Worm (Caenorhabditis elegans) whole organism, L2 larva: ENCODE data around the gene clec-60.
"Not testable (repeated sequence)": the region's sequence is repeated elsewhere in the genome, so short reads cannot be mapped to it uniquely, and the experiment has no call there.

Experiments
- C34F6.9 ChIP-seq: fragments of 150-350 bp; optimal IDR thresholded peaks from 2 replicates; lab custom pipeline; 2014; ENCODE audit warnings: missing biosample characterization, missing genetic modification characterization
- F13H6.1 ChIP-seq: sonication (generic microtip); optimal IDR thresholded peaks from 2 replicates; lab custom pipeline; 2016; ENCODE audit warnings: missing genetic modification characterization, missing compliant biosample characterization
- Y55F3AM.14 ChIP-seq: fragments of 200-800 bp; sonication (Bioruptor generic); optimal IDR thresholded peaks from 2 replicates; lab custom pipeline; 2018; ENCODE audit warnings: mild to moderate bottlenecking, missing genetic modification characterization, missing compliant biosample characterization
- ZK546.5 ChIP-seq: sonication (generic microtip); optimal IDR thresholded peaks from 2 replicates; lab custom pipeline; 2017; ENCODE audit warnings: missing biosample characterization, missing genetic modification characterization
- alr-1 ChIP-seq: fragments of 150-350 bp; optimal IDR thresholded peaks from 2 replicates; lab custom pipeline; 2014; ENCODE audit warnings: missing biosample characterization, missing genetic modification characterization
- ama-1 ChIP-seq: fragments of 150-350 bp; optimal IDR thresholded peaks from 2 replicates; lab custom pipeline; 2018; ENCODE audit warnings: inconsistent platforms
- blmp-1 ChIP-seq: sonication (generic microtip); optimal IDR thresholded peaks from 2 replicates; lab custom pipeline; 2017; ENCODE audit warnings: missing genetic modification characterization, mild to moderate bottlenecking, missing compliant biosample characterization, antibody characterized with exemption, moderate library complexity; ENCODE audit not compliant: insufficient read depth
- ceh-16 ChIP-seq: fragments of 150-350 bp; optimal IDR thresholded peaks from 2 replicates; lab custom pipeline; 2014; ENCODE audit warnings: missing biosample characterization, missing genetic modification characterization
- crh-2 ChIP-seq: sonication (generic microtip); optimal IDR thresholded peaks from 2 replicates; lab custom pipeline; 2017; ENCODE audit warnings: missing biosample characterization, missing genetic modification characterization
- dmd-4 ChIP-seq: sonication (generic microtip); optimal IDR thresholded peaks from 2 replicates; lab custom pipeline; 2017; ENCODE audit warnings: missing biosample characterization, missing genetic modification characterization
- egl-27 ChIP-seq: sonication (generic microtip); optimal IDR thresholded peaks from 3 replicates; lab custom pipeline; 2017; ENCODE audit warnings: missing biosample characterization, missing genetic modification reagents, missing genetic modification characterization
- elt-3 ChIP-seq: sonication (generic microtip); optimal IDR thresholded peaks from 2 replicates; lab custom pipeline; 2017; ENCODE audit warnings: missing biosample characterization, missing genetic modification characterization
- fos-1 ChIP-seq: fragments of 150-350 bp; optimal IDR thresholded peaks from 2 replicates; lab custom pipeline; 2014; ENCODE audit warnings: missing biosample characterization, missing genetic modification characterization
- gmeb-1 ChIP-seq: fragments of 150-350 bp; optimal IDR thresholded peaks from 2 replicates; lab custom pipeline; 2014; ENCODE audit warnings: missing biosample characterization, missing genetic modification characterization
- lin-11 ChIP-seq: fragments of 150-350 bp; sonication (generic microtip); optimal IDR thresholded peaks from 2 replicates; lab custom pipeline; 2014; ENCODE audit warnings: missing biosample characterization, missing genetic modification characterization, inconsistent platforms, mixed read lengths
- lin-13 ChIP-seq: fragments of 150-350 bp; optimal IDR thresholded peaks from 2 replicates; lab custom pipeline; 2014; ENCODE audit warnings: missing biosample characterization, missing genetic modification reagents, missing genetic modification characterization
- lin-39 ChIP-seq: fragments of 150-350 bp; optimal IDR thresholded peaks from 2 replicates; lab custom pipeline; 2014; ENCODE audit warnings: missing biosample characterization, missing genetic modification reagents, missing genetic modification characterization
- lsy-2 ChIP-seq, 2 experiments: fragments of 150-350 bp in 1 of 2; sonication (generic microtip) in 1 of 2; optimal IDR thresholded peaks; 2 replicates each; lab custom pipeline; 2014 to 2017; ENCODE audit warnings: missing biosample characterization in 2 of 2, missing genetic modification characterization in 2 of 2
- mdl-1 ChIP-seq, 2 experiments: fragments of 150-350 bp in 1 of 2; sonication (generic microtip) in 1 of 2; optimal IDR thresholded peaks; 2 replicates each; lab custom pipeline; 2017; ENCODE audit warnings: missing biosample characterization in 2 of 2, missing genetic modification characterization in 2 of 2
- nhr-11 ChIP-seq: fragments of 150-350 bp; optimal IDR thresholded peaks from 2 replicates; lab custom pipeline; 2014; ENCODE audit warnings: missing biosample characterization, missing genetic modification characterization
- nhr-12 ChIP-seq: fragments of 150-350 bp; optimal IDR thresholded peaks from 2 replicates; lab custom pipeline; 2014; ENCODE audit warnings: missing biosample characterization, missing genetic modification characterization
- nhr-129 ChIP-seq: fragments of 150-350 bp; optimal IDR thresholded peaks from 2 replicates; lab custom pipeline; 2014; ENCODE audit warnings: missing biosample characterization, missing genetic modification characterization
- nhr-21 ChIP-seq: fragments of 150-350 bp; optimal IDR thresholded peaks from 2 replicates; lab custom pipeline; 2014; ENCODE audit warnings: missing biosample characterization, missing genetic modification characterization
- nhr-23 ChIP-seq: fragments of 150-350 bp; optimal IDR thresholded peaks from 2 replicates; lab custom pipeline; 2014; ENCODE audit warnings: missing biosample characterization, missing genetic modification reagents, missing genetic modification characterization
- nhr-25 ChIP-seq: fragments of 150-350 bp; sonication (generic microtip); optimal IDR thresholded peaks from 3 replicates; lab custom pipeline; 2014; ENCODE audit warnings: missing biosample characterization, missing genetic modification characterization
- nhr-6 ChIP-seq: fragments of 150-350 bp; optimal IDR thresholded peaks from 2 replicates; lab custom pipeline; 2014; ENCODE audit warnings: missing biosample characterization, missing genetic modification characterization
- nhr-77 ChIP-seq: fragments of 150-350 bp; optimal IDR thresholded peaks from 2 replicates; lab custom pipeline; 2014; ENCODE audit warnings: missing biosample characterization, missing genetic modification characterization
- peb-1 ChIP-seq: fragments of 150-350 bp; optimal IDR thresholded peaks from 2 replicates; lab custom pipeline; 2014; ENCODE audit warnings: missing biosample characterization, missing genetic modification characterization
- sem-4 ChIP-seq: fragments of 150-350 bp; optimal IDR thresholded peaks from 2 replicates; lab custom pipeline; 2014; ENCODE audit warnings: missing biosample characterization, missing genetic modification reagents, missing genetic modification characterization
- sma-3 ChIP-seq: sonication (generic microtip); optimal IDR thresholded peaks from 2 replicates; lab custom pipeline; 2016; ENCODE audit warnings: missing genetic modification reagents, missing genetic modification characterization, missing compliant biosample characterization
- sma-9 ChIP-seq, 2 experiments: fragments of 150-350 bp in 1 of 2; sonication (generic microtip) in 1 of 2; optimal IDR thresholded peaks; 2 replicates each; lab custom pipeline; 2014 to 2016; ENCODE audit warnings: missing genetic modification characterization in 2 of 2, mild to moderate bottlenecking in 1 of 2, missing biosample characterization in 1 of 2, missing compliant biosample characterization in 1 of 2, missing genetic modification reagents in 1 of 2, moderate library complexity in 1 of 2
- snpc-4 ChIP-seq: fragments of 150-350 bp; optimal IDR thresholded peaks from 2 replicates; lab custom pipeline; 2014; ENCODE audit warnings: missing biosample characterization, missing genetic modification characterization
- unc-39 ChIP-seq: fragments of 150-350 bp; optimal IDR thresholded peaks from 2 replicates; lab custom pipeline; 2014; ENCODE audit warnings: missing biosample characterization, missing genetic modification characterization
- unc-55 ChIP-seq: fragments of 150-350 bp; sonication (generic microtip); optimal IDR thresholded peaks from 3 replicates; lab custom pipeline; 2014; ENCODE audit warnings: missing biosample characterization, missing genetic modification reagents, missing genetic modification characterization
- ztf-11 ChIP-seq: sonication (generic microtip); optimal IDR thresholded peaks from 2 replicates; lab custom pipeline; 2017; ENCODE audit warnings: missing biosample characterization, missing genetic modification characterization

Gene clec-60

ce11 chrII:10500674-10501073, 19.0 kb upstream of the clec-60 start:
- peak; percentile 20 for TF ChIP-seq sma-9 (GFP tag; optimal IDR thresholded peaks at IDR 0.05; lab: Kevin White, UChicago)
- no peak for TF ChIP-seq sma-9 (tag; optimal IDR thresholded peaks at IDR 0.05; lab: Kevin White, UChicago)
- no peak for TF ChIP-seq fos-1 (tag; lab: Kevin White, UChicago)
- TF ChIP-seq F13H6.1 (tag; lab: Kevin White, UChicago): no peak
- TF ChIP-seq nhr-12 (tag; lab: Kevin White, UChicago): no peak
- TF ChIP-seq mdl-1 (tag; optimal IDR thresholded peaks at IDR 0.05; lab: Kevin White, UChicago): no peak
- TF ChIP-seq dmd-4 (tag; lab: Kevin White, UChicago): no peak
- TF ChIP-seq nhr-23 (tag; lab: Kevin White, UChicago): no peak
- TF ChIP-seq nhr-21 (tag; lab: Kevin White, UChicago): no peak
- no peak for TF ChIP-seq gmeb-1 (tag; lab: Kevin White, UChicago)
- TF ChIP-seq lin-39 (tag; lab: Kevin White, UChicago): no peak
- TF ChIP-seq nhr-25 (tag; lab: Kevin White, UChicago): peak; percentile 50
- peak; percentile 32 for TF ChIP-seq ceh-16 (tag; lab: Kevin White, UChicago)
- no peak for TF ChIP-seq egl-27 (tag; lab: Kevin White, UChicago)
- TF ChIP-seq blmp-1 (tag; lab: Kevin White, UChicago): peak; percentile 55

ce11 chrII:10495912-10496311, 14.2 kb upstream of the clec-60 start, which contains the start of gene ZK666.12:
Gene ZK666.12, plus strand, starts transcription at chrII:10496212.
- TF ChIP-seq ama-1 (lab: Kevin White, UChicago): no peak
- no peak for TF ChIP-seq nhr-11 (tag; lab: Kevin White, UChicago)
- no peak for TF ChIP-seq sem-4 (tag; lab: Kevin White, UChicago)
- no peak for TF ChIP-seq ZK546.5 (tag; lab: Kevin White, UChicago)
- no peak for TF ChIP-seq alr-1 (tag; lab: Kevin White, UChicago)
- no peak for TF ChIP-seq ceh-16 (tag; lab: Kevin White, UChicago)
- TF ChIP-seq dmd-4 (tag; lab: Kevin White, UChicago): no peak
- TF ChIP-seq nhr-23 (tag; lab: Kevin White, UChicago): no peak
- no peak for TF ChIP-seq unc-55 (GFP tag; lab: Kevin White, UChicago)
- no peak for TF ChIP-seq lin-13
- TF ChIP-seq sma-3 (GFP tag; lab: Kevin White, UChicago): no peak
- TF ChIP-seq egl-27 (tag; lab: Kevin White, UChicago): no peak
- TF ChIP-seq peb-1: no peak
- no peak for TF ChIP-seq nhr-21 (tag; lab: Kevin White, UChicago)
- TF ChIP-seq nhr-77: no peak
- TF ChIP-seq snpc-4: no peak
- TF ChIP-seq elt-3 (tag; lab: Kevin White, UChicago): no peak

- TF ChIP-seq fos-1 (tag; lab: Kevin White, UChicago): no peak
Measured at ce11 chrII:10494467-10494866, 12.8 kb upstream of the clec-60 start, which contains the start of gene ZK666.14. Gene ZK666.14, plus strand, starts transcription at chrII:10494767.

DNA sequence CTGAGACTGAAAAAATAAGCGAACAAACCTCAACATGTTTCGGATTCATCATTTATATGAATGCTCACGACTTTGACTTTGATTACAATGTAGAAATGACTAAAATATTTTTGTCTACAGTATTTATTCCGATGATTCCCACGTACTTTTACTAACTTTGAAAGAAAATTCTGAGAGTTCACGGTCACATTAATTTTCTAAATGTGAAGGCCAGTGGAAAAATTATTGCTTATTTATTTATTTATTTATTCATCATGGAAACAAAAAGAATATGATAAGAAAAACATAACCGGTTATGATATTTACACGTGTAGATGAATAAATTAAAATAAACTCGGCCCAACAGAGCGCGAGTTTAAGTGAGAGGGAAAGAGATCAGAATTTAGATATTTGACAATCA, 11.4 kb upstream of the clec-60 start, which contains the start of gene ZK666.8:
TSS of gene ZK666.8 (minus strand) at position 101 of the 400 bp plus-strand sequence.
- TF ChIP-seq unc-39; lsy-2 (tag; optimal IDR thresholded peaks at IDR 0.05; lab: Kevin White, UChicago); nhr-11 (tag; lab: Kevin White, UChicago): not testable (repeated sequence)
- TF ChIP-seq, all 48 proteins: peak for 0; not testable (repeated sequence) for 48

DNA sequence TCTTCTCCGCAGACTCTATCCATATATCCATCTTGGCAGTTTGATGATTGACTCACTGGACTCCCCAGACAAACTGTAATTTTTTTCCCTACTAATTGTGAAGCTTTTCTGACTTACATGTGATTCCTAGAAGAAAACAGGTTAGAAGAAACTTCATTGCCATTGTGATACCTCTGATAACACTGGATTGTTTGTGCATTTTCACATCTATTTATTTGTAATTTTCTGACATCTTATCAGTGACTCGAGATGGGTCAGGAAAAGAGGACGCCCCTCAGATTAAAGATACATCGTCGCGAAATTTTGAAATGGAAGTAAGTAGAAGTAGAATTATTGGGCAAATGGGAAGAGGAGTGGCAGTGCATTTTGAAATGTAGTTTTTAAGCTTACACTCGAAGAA, 8.7 kb upstream of the clec-60 start, which contains the start of gene clec-61:
TSS of gene clec-61 (minus strand) at position 209 of the 400 bp plus-strand sequence.
- TF ChIP-seq lin-11 (tag; lab: Kevin White, UChicago) (no peak), crh-2 (tag; lab: Kevin White, UChicago) (no peak), fos-1 (tag; lab: Kevin White, UChicago) (no peak), Y55F3AM.14 (no peak), ztf-11 (tag; lab: Kevin White, UChicago) (no peak), elt-3 (tag; lab: Kevin White, UChicago) (no peak), nhr-12 (tag; lab: Kevin White, UChicago) (no peak), sma-3 (GFP tag; lab: Kevin White, UChicago) (no peak), C34F6.9 (tag; lab: Kevin White, UChicago) (no peak), nhr-129 (tag; lab: Kevin White, UChicago) (no peak), lin-39 (tag; lab: Kevin White, UChicago) (no peak), nhr-6 (tag; lab: Kevin White, UChicago) (no peak)
- TF ChIP-seq, all 48 proteins: peak for 0
